Fruit fly (Drosophila melanogaster) whole organism, embryonic: Measurements from ENCODE around the gene CG10274.

Experiments used
- CG11247 ChIP-seq: fragments of 200-800 bp; sonication (Bioruptor generic); IDR thresholded peaks from 2 replicates; pipeline ENCODE4 v1.3.6; 2022; ENCODE audit warnings: missing biosample characterization, missing genetic modification characterization
- CG12744 ChIP-seq: fragments of 200-800 bp; sonication (Bioruptor generic); optimal IDR thresholded peaks from 2 replicates; lab custom pipeline; 2016; ENCODE audit warnings: missing biosample characterization, missing genetic modification characterization
- CG18599 ChIP-seq: fragments of 200-800 bp; sonication (Bioruptor generic); optimal IDR thresholded peaks from 3 replicates; lab custom pipeline; 2017; ENCODE audit warnings: missing biosample characterization, missing genetic modification characterization, mild to moderate bottlenecking, moderate library complexity, missing genetic modification reagents
- Chrac-16 ChIP-seq: fragments of 200-800 bp; sonication (Bioruptor generic); optimal IDR thresholded peaks from 3 replicates; lab custom pipeline; 2016; ENCODE audit warnings: missing biosample characterization, missing genetic modification characterization
- Vsx1 ChIP-seq: fragments of 200-800 bp; sonication (Bioruptor generic); optimal IDR thresholded peaks from 2 replicates; lab custom pipeline; 2017; ENCODE audit warnings: missing biosample characterization, mild to moderate bottlenecking, missing genetic modification characterization, missing genetic modification reagents
- amos ChIP-seq: fragments of 200-800 bp; sonication (Bioruptor generic); IDR thresholded peaks from 2 replicates; pipeline ENCODE4 v1.3.6; 2022; ENCODE audit warnings: missing biosample characterization, missing genetic modification characterization; ENCODE audit not compliant: partially characterized antibody
- lola ChIP-seq, 3 experiments: fragments of >200 bp in 2 of 3; fragments of 200-800 bp in 1 of 3; sonication (Bioruptor generic) in 1 of 3; optimal IDR thresholded peaks; 2 replicates each; lab custom pipeline; 2017 to 2019; ENCODE audit warnings: missing biosample characterization in 3 of 3, missing genetic modification characterization in 3 of 3, mild to moderate bottlenecking in 1 of 3, moderate library complexity in 1 of 3
- pros ChIP-seq: fragments of 200-800 bp; sonication (Bioruptor generic); optimal IDR thresholded peaks from 3 replicates; lab custom pipeline; 2019; ENCODE audit warnings: missing biosample characterization, mild to moderate bottlenecking, missing genetic modification characterization, moderate library complexity
- vvl ChIP-seq: fragments of 200-800 bp; sonication (Bioruptor generic); IDR thresholded peaks from 2 replicates; pipeline ENCODE4 v1.3.6; 2022; ENCODE audit warnings: missing biosample characterization, missing genetic modification characterization
- zen ChIP-seq: fragments of 200-800 bp; sonication (Bioruptor generic); optimal IDR thresholded peaks from 3 replicates; lab custom pipeline; 2018; ENCODE audit warnings: missing biosample characterization, mild to moderate bottlenecking, missing genetic modification characterization, moderate library complexity

The CG10274 gene

DNA sequence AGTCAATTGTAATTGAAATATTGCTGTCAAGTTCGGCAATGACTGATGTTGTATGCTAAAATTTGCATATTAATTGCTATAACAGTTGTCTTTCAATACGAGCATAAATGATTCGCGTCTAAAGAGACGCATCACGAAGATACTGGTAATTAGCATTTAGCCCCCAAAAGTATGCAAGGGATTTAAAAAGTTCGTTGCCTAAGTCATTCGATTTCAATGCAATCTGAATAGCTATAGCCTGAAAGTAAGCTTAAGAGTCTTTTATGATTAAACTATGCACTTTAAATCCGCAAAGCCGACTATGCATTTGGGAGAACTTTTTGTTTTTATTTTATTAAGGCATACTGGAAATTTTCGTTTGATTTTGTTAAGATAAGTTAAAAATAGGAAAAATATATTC is 52.0 kb downstream of the CG10274 start:
- TF ChIP-seq Chrac-16 (GFP tag; lab: Kevin White, UChicago) (no peak), amos (peak; percentile 12; the same call in 1 of the 2 replicates), pros (peak; percentile 24), CG12744 (GFP tag; lab: Kevin White, UChicago) (no peak), CG18599 (GFP tag; lab: Kevin White, UChicago) (no peak), vvl (GFP tag; lab: Robert Waterston, UW) (peak; percentile 84), lola (GFP tag; optimal IDR thresholded peaks at IDR 0.05; lab: Kevin White, UChicago) (peak in 1 of 3 experiments; percentile 38), zen (peak; percentile 63), CG11247 (GFP tag; lab: Robert Waterston, UW) (peak; percentile 88), Vsx1 (GFP tag; lab: Kevin White, UChicago) (peak; percentile 48)
